Worm (Caenorhabditis elegans) whole organism, young adult: ENCODE measurements around the gene gpd-3.

Experiments
- B0019.2 ChIP-seq: fragments of 200-800 bp; sonication (Bioruptor generic); conservative IDR thresholded peaks from 2 replicates; pipeline ENCODE4 v1.3.6; 2022; ENCODE audit warnings: missing genetic modification reagents, missing genetic modification characterization, missing compliant biosample characterization
- B0035.1 ChIP-seq: sonication (generic microtip); optimal IDR thresholded peaks from 2 replicates; lab custom pipeline; 2016; ENCODE audit warnings: missing genetic modification characterization, mild to moderate bottlenecking, missing compliant biosample characterization, missing genotype, missing genetic modification reagents
- D2030.7 ChIP-seq: fragments of 200-800 bp; sonication (Bioruptor generic); IDR thresholded peaks from 2 replicates; pipeline ENCODE4 v1.3.6; 2022; ENCODE audit warnings: missing genetic modification reagents, missing genetic modification characterization, missing compliant biosample characterization
- F10E7.11 ChIP-seq: sonication (generic microtip); optimal IDR thresholded peaks from 2 replicates; lab custom pipeline; 2017; ENCODE audit warnings: mild to moderate bottlenecking, missing genetic modification characterization, moderate library complexity, missing compliant biosample characterization
- F23B12.7 ChIP-seq: sonication (generic microtip); optimal IDR thresholded peaks from 2 replicates; lab custom pipeline; 2017; ENCODE audit warnings: missing genetic modification characterization, mild to moderate bottlenecking, missing compliant biosample characterization, antibody characterized with exemption, moderate library complexity; ENCODE audit not compliant: insufficient read depth
- F33H1.4 ChIP-seq: fragments of 200-800 bp; sonication (Bioruptor generic); IDR thresholded peaks from 2 replicates; pipeline ENCODE4 v1.3.6; 2022; ENCODE audit warnings: missing genetic modification reagents, missing genetic modification characterization, missing compliant biosample characterization
- F39B2.1 ChIP-seq: fragments of 200-800 bp; sonication (Bioruptor generic); IDR thresholded peaks from 2 replicates; pipeline ENCODE4 v1.3.6; 2022; ENCODE audit warnings: missing genetic modification reagents, missing genetic modification characterization, missing compliant biosample characterization
- F57A8.1 ChIP-seq: fragments of 200-800 bp; sonication (Bioruptor generic); optimal IDR thresholded peaks from 2 replicates; lab custom pipeline; 2018; ENCODE audit warnings: mild to moderate bottlenecking, missing genetic modification characterization, moderate library complexity, missing compliant biosample characterization
- Y53F4B.3 ChIP-seq: fragments of 200-800 bp; sonication (Bioruptor generic); IDR thresholded peaks from 2 replicates; pipeline ENCODE4 v1.3.6; 2022; ENCODE audit warnings: missing genetic modification reagents, missing genetic modification characterization, missing compliant biosample characterization
- Y53G8AR.9 ChIP-seq: fragments of 200-800 bp; sonication (Bioruptor generic); conservative IDR thresholded peaks from 2 replicates; pipeline ENCODE4 v1.3.6; 2022; ENCODE audit warnings: missing genetic modification reagents, missing genetic modification characterization, missing compliant biosample characterization
- Y67H2A.10 ChIP-seq: fragments of 200-800 bp; sonication (Bioruptor generic); conservative IDR thresholded peaks from 2 replicates; pipeline ENCODE4 v1.3.6; 2022; ENCODE audit warnings: missing genetic modification reagents, missing genetic modification characterization, missing compliant biosample characterization
- Y79H2A.3 ChIP-seq: fragments of 200-800 bp; sonication (Bioruptor generic); conservative IDR thresholded peaks from 2 replicates; pipeline ENCODE4 v1.3.6; 2022; ENCODE audit warnings: missing genetic modification reagents, missing genetic modification characterization, missing compliant biosample characterization
- atf-7 ChIP-seq: sonication (generic microtip); optimal IDR thresholded peaks from 2 replicates; lab custom pipeline; 2017; ENCODE audit warnings: mild to moderate bottlenecking, missing genetic modification characterization, missing compliant biosample characterization
- athp-1 ChIP-seq: sonication (generic microtip); optimal IDR thresholded peaks from 2 replicates; lab custom pipeline; 2017; ENCODE audit warnings: mild to moderate bottlenecking, missing genetic modification characterization, missing compliant biosample characterization
- attf-5 ChIP-seq: fragments of 200-800 bp; sonication (Bioruptor generic); optimal IDR thresholded peaks from 2 replicates; lab custom pipeline; 2018; ENCODE audit warnings: mild to moderate bottlenecking, missing genetic modification characterization, missing compliant biosample characterization
- attf-6 ChIP-seq: fragments of 200-800 bp; sonication (Bioruptor generic); IDR thresholded peaks from 2 replicates; pipeline ENCODE4 v1.3.6; 2022; ENCODE audit warnings: missing genetic modification reagents, missing genetic modification characterization, missing compliant biosample characterization
- bed-1 ChIP-seq: fragments of 200-800 bp; sonication (Bioruptor generic); IDR thresholded peaks from 2 replicates; pipeline ENCODE4 v1.3.6; 2022; ENCODE audit warnings: missing genetic modification reagents, missing genetic modification characterization, missing compliant biosample characterization
- bed-2 ChIP-seq: fragments of 200-800 bp; sonication (Bioruptor generic); IDR thresholded peaks from 2 replicates; pipeline ENCODE4 v1.3.6; 2022; ENCODE audit warnings: missing genetic modification reagents, missing genetic modification characterization, missing compliant biosample characterization
- ccch-3 ChIP-seq: fragments of 200-800 bp; sonication (Bioruptor generic); optimal IDR thresholded peaks from 2 replicates; lab custom pipeline; 2018; ENCODE audit warnings: mild to moderate bottlenecking, missing genetic modification characterization, missing compliant biosample characterization
- cebp-1 ChIP-seq, 2 experiments: fragments of 200-800 bp in 1 of 2; sonication (Bioruptor generic) in 1 of 2; sonication (generic microtip) in 1 of 2; IDR thresholded peaks in 1 of 2; optimal IDR thresholded peaks in 1 of 2; 2 replicates each; pipeline versions ENCODE4 v1.3.6 to Lab custom; 2017 to 2022; ENCODE audit warnings: missing compliant biosample characterization in 2 of 2, missing genetic modification characterization in 2 of 2, mild to moderate bottlenecking in 1 of 2, missing genetic modification reagents in 1 of 2, moderate library complexity in 1 of 2
- ceh-100 ChIP-seq: fragments of 200-800 bp; sonication (Bioruptor generic); IDR thresholded peaks from 2 replicates; pipeline ENCODE4 v1.3.6; 2022; ENCODE audit warnings: missing genetic modification reagents, missing genetic modification characterization, missing compliant biosample characterization
- ceh-91 ChIP-seq: fragments of 200-800 bp; sonication (Bioruptor generic); IDR thresholded peaks from 2 replicates; pipeline ENCODE4 v1.3.6; 2022; ENCODE audit warnings: missing genetic modification reagents, missing genetic modification characterization, missing compliant biosample characterization
- chd-7 ChIP-seq: sonication (generic microtip); optimal IDR thresholded peaks from 2 replicates; lab custom pipeline; 2016; ENCODE audit warnings: mild to moderate bottlenecking, missing genetic modification characterization, moderate library complexity, missing compliant biosample characterization
- dpl-1 ChIP-seq: fragments of 150-350 bp; optimal IDR thresholded peaks from 2 replicates; lab custom pipeline; 2014; ENCODE audit warnings: missing biosample characterization, missing genetic modification reagents, missing genetic modification characterization
- efl-1 ChIP-seq: fragments of 150-350 bp; optimal IDR thresholded peaks from 2 replicates; lab custom pipeline; 2014; ENCODE audit warnings: missing biosample characterization, missing genetic modification reagents, missing genetic modification characterization
- egrh-3 ChIP-seq: fragments of 200-800 bp; sonication (Bioruptor generic); IDR thresholded peaks from 2 replicates; pipeline ENCODE4 v1.3.6; 2022; ENCODE audit warnings: missing genetic modification reagents, missing genetic modification characterization, missing compliant biosample characterization
- gei-17 ChIP-seq: fragments of 200-800 bp; sonication (Bioruptor generic); optimal IDR thresholded peaks from 2 replicates; lab custom pipeline; 2018; ENCODE audit warnings: mild to moderate bottlenecking, missing genetic modification characterization, missing compliant biosample characterization
- hlh-26 ChIP-seq: fragments of 200-800 bp; sonication (Bioruptor generic); conservative IDR thresholded peaks from 2 replicates; pipeline ENCODE4 v1.3.6; 2022; ENCODE audit warnings: missing genetic modification reagents, missing genetic modification characterization, missing compliant biosample characterization
- hmg-20 ChIP-seq: fragments of 200-800 bp; sonication (Bioruptor generic); IDR thresholded peaks from 2 replicates; pipeline ENCODE4 v1.3.6; 2022; ENCODE audit warnings: missing genetic modification reagents, missing genetic modification characterization, missing compliant biosample characterization
- hsf-1 ChIP-seq: fragments of 200-800 bp; sonication (Bioruptor generic); IDR thresholded peaks from 2 replicates; pipeline ENCODE4 v1.3.6; 2022; ENCODE audit warnings: missing genetic modification reagents, missing genetic modification characterization, missing compliant biosample characterization
- lag-1 ChIP-seq: fragments of 200-800 bp; sonication (Bioruptor generic); IDR thresholded peaks from 2 replicates; pipeline ENCODE4 v1.3.6; 2022; ENCODE audit warnings: missing genetic modification reagents, missing genetic modification characterization, missing compliant biosample characterization
- lin-40 ChIP-seq: sonication (generic microtip); optimal IDR thresholded peaks from 2 replicates; lab custom pipeline; 2016; ENCODE audit warnings: missing genetic modification characterization, mild to moderate bottlenecking, missing compliant biosample characterization, missing genotype, missing genetic modification reagents
- madf-10 ChIP-seq: sonication (generic microtip); optimal IDR thresholded peaks from 2 replicates; lab custom pipeline; 2016; ENCODE audit warnings: mild to moderate bottlenecking, missing genetic modification characterization, missing compliant biosample characterization
- madf-8 ChIP-seq: fragments of 200-800 bp; sonication (Bioruptor generic); conservative IDR thresholded peaks from 2 replicates; pipeline ENCODE4 v1.3.6; 2022; ENCODE audit warnings: missing genetic modification reagents, missing genetic modification characterization, missing compliant biosample characterization
- mxl-1 ChIP-seq: sonication (generic microtip); optimal IDR thresholded peaks from 2 replicates; lab custom pipeline; 2016; ENCODE audit warnings: missing genetic modification characterization, missing compliant biosample characterization
- nfya-2 ChIP-seq: fragments of 200-800 bp; sonication (Bioruptor generic); IDR thresholded peaks from 2 replicates; pipeline ENCODE4 v1.3.6; 2022; ENCODE audit warnings: missing genetic modification reagents, missing genetic modification characterization, missing compliant biosample characterization
- nhr-179 ChIP-seq: sonication (generic microtip); optimal IDR thresholded peaks from 2 replicates; lab custom pipeline; 2016; ENCODE audit warnings: mild to moderate bottlenecking, missing genetic modification characterization, missing compliant biosample characterization
- nhr-27 ChIP-seq: fragments of 200-800 bp; sonication (Bioruptor generic); optimal IDR thresholded peaks from 2 replicates; lab custom pipeline; 2018; ENCODE audit warnings: mild to moderate bottlenecking, missing genetic modification characterization, moderate library complexity, missing compliant biosample characterization
- nhr-80 ChIP-seq: sonication (generic microtip); optimal IDR thresholded peaks from 2 replicates; lab custom pipeline; 2016; ENCODE audit warnings: missing genetic modification characterization, missing compliant biosample characterization
- nhr-90 ChIP-seq: sonication (generic microtip); optimal IDR thresholded peaks from 2 replicates; lab custom pipeline; 2016; ENCODE audit warnings: missing genotype, mild to moderate bottlenecking, missing genetic modification characterization, missing compliant biosample characterization
- rec-8 ChIP-seq, 2 experiments: sonication (generic microtip); optimal IDR thresholded peaks; 2 replicates each; lab custom pipeline; 2016; ENCODE audit warnings: mild to moderate bottlenecking in 2 of 2, missing genetic modification characterization in 2 of 2, missing genetic modification reagents in 2 of 2, missing genotype in 2 of 2, missing biosample characterization in 1 of 2, missing compliant biosample characterization in 1 of 2, moderate library complexity in 1 of 2
- repo-1 ChIP-seq: sonication (generic microtip); optimal IDR thresholded peaks from 2 replicates; lab custom pipeline; 2017; ENCODE audit warnings: mild to moderate bottlenecking, missing genetic modification characterization, missing compliant biosample characterization
- sdz-38 ChIP-seq: sonication (generic microtip); optimal IDR thresholded peaks from 2 replicates; lab custom pipeline; 2016; ENCODE audit warnings: missing genotype, missing genetic modification characterization, missing compliant biosample characterization
- snpc-1.1 ChIP-seq: sonication (generic microtip); optimal IDR thresholded peaks from 2 replicates; lab custom pipeline; 2017; ENCODE audit warnings: missing genetic modification characterization, mild to moderate bottlenecking, missing compliant biosample characterization, antibody characterized with exemption, moderate library complexity, missing genotype, missing genetic modification reagents; ENCODE audit not compliant: insufficient read depth
- zfh-2 ChIP-seq: fragments of 200-800 bp; sonication (Bioruptor generic); conservative IDR thresholded peaks from 2 replicates; pipeline ENCODE4 v1.3.6; 2022; ENCODE audit warnings: missing genetic modification reagents, missing genetic modification characterization, missing compliant biosample characterization
- zim-3 ChIP-seq: sonication (generic microtip); optimal IDR thresholded peaks from 2 replicates; lab custom pipeline; 2017; ENCODE audit warnings: mild to moderate bottlenecking, missing genetic modification characterization, moderate library complexity, missing compliant biosample characterization
- ztf-25 ChIP-seq: fragments of 200-800 bp; sonication (Bioruptor generic); IDR thresholded peaks from 2 replicates; pipeline ENCODE4 v1.3.6; 2022; ENCODE audit warnings: missing genetic modification reagents, missing genetic modification characterization, missing compliant biosample characterization
- ztf-26 ChIP-seq: sonication (generic microtip); optimal IDR thresholded peaks from 2 replicates; lab custom pipeline; 2017; ENCODE audit warnings: missing genetic modification characterization, missing compliant biosample characterization
- ztf-3 ChIP-seq: fragments of 200-800 bp; sonication (Bioruptor generic); optimal IDR thresholded peaks from 2 replicates; lab custom pipeline; 2018; ENCODE audit warnings: mild to moderate bottlenecking, missing genetic modification characterization, missing compliant biosample characterization

Gene gpd-3

DNA sequence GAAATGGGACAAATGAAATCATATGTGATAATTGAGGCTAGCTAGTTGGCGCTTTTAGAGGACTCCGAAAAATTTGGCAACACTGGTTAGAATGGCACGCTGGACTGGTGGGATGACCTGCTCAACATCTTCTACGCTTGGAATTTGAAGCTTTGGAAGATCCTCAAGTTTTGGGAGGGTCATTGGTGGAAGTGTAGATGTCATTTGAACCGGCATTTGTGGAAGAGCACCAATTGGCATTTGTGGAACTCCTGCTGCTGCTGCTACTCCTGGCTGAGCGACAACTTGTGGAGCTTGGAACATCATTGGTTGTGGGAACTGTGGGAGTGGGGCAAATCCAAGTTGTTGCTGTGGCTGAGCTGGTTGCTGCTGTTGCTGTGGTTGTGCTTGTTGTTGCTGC lies 20.7 kb downstream of the gpd-3 start:
- TF ChIP-seq B0035.1 (tag; lab: Kevin White, UChicago) (no peak), Y53F4B.3 (GFP tag; lab: Robert Waterston, UW) (no peak), F23B12.7 (tag; lab: Kevin White, UChicago) (no peak), ztf-26 (peak; percentile 27), F57A8.1 (GFP tag; lab: Kevin White, UChicago) (no peak), ceh-91 (no peak), efl-1 (GFP tag; lab: Kevin White, UChicago) (no peak), B0019.2 (GFP tag; lab: Robert Waterston, UW) (no peak), dpl-1 (GFP tag; lab: Kevin White, UChicago) (no peak), nhr-90 (no peak), ccch-3 (GFP tag; lab: Kevin White, UChicago) (no peak), rec-8 (tag; optimal IDR thresholded peaks at IDR 0.05; lab: Kevin White, UChicago) (no peak), ztf-25 (no peak), attf-6 (GFP tag; lab: Robert Waterston, UW) (no peak), sdz-38 (tag; lab: Kevin White, UChicago) (no peak), F39B2.1 (no peak), nhr-80 (tag; lab: Kevin White, UChicago) (no peak), zfh-2 (GFP tag; lab: Robert Waterston, UW) (peak; percentile 32; the same call in 1 of the 2 replicates), lag-1 (GFP tag; lab: Robert Waterston, UW) (no peak), bed-2 (no peak), F33H1.4 (GFP tag; lab: Robert Waterston, UW) (no peak), cebp-1 (GFP tag; IDR thresholded peaks at IDR 0.05; lab: Robert Waterston, UW) (no peak), cebp-1 (tag; optimal IDR thresholded peaks at IDR 0.05; lab: Kevin White, UChicago) (peak; percentile 32), D2030.7 (GFP tag; lab: Robert Waterston, UW) (0 out of 2 replicates have a peak, but pooled peaks have one; percentile 21), gei-17 (GFP tag; lab: Kevin White, UChicago) (no peak), madf-8 (GFP tag; lab: Robert Waterston, UW) (no peak), atf-7 (tag; lab: Kevin White, UChicago) (no peak), hlh-26 (GFP tag; lab: Robert Waterston, UW) (no peak), Y67H2A.10 (GFP tag; lab: Robert Waterston, UW) (no peak), hsf-1 (GFP tag; lab: Robert Waterston, UW) (no peak), Y79H2A.3 (GFP tag; lab: Robert Waterston, UW) (no peak), chd-7 (no peak), repo-1 (peak; percentile 51), mxl-1 (tag; lab: Kevin White, UChicago) (no peak), nhr-27 (tag; lab: Kevin White, UChicago) (no peak), zim-3 (no peak), egrh-3 (GFP tag; lab: Robert Waterston, UW) (0 out of 2 replicates have a peak, but pooled peaks have one; percentile 10), nhr-179 (no peak), snpc-1.1 (tag; lab: Kevin White, UChicago) (no peak), bed-1 (GFP tag; lab: Robert Waterston, UW) (no peak), nfya-2 (GFP tag; lab: Robert Waterston, UW) (no peak), hmg-20 (GFP tag; lab: Robert Waterston, UW) (no peak), Y53G8AR.9 (GFP tag; lab: Robert Waterston, UW) (0 out of 2 replicates have a peak, but pooled peaks have one; percentile 60), ztf-3 (GFP tag; lab: Kevin White, UChicago) (peak; percentile 6), ceh-100 (GFP tag; lab: Robert Waterston, UW) (no peak), attf-5 (GFP tag; lab: Kevin White, UChicago) (no peak), madf-10 (tag; lab: Kevin White, UChicago) (no peak), F10E7.11 (no peak), athp-1 (peak; percentile 4), lin-40 (tag; lab: Kevin White, UChicago) (peak; percentile 1)
